Fruit fly (Drosophila melanogaster): ENCODE measurements around the gene GAPsec.

GAPsec gene

DNA sequence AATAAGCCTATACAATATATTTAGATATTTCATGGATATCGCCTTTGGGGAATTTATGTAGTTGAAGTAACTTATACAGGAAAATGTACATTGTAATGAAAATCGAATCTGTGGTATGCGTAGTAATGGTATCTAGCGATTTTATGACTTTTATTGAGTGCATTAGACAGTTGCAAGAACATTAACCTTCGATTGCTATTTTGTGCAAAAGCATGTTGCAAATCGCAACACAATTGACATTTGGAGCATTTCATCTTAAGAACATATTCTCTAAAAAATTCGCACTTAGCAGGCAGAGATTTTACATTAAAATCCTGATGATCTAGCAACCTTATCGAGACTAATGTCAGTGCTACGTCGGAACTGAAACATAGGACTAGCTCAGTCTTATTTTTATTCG, 4.1 kb downstream of the GAPsec start, which contains the start of gene S-Lap2:
S-Lap2 (plus strand) TSS at position 301 of the 400 bp plus-strand sequence.
- TF ChIP-seq noc (tag; optimal IDR thresholded peaks at IDR 0.05) = no peak

DNA sequence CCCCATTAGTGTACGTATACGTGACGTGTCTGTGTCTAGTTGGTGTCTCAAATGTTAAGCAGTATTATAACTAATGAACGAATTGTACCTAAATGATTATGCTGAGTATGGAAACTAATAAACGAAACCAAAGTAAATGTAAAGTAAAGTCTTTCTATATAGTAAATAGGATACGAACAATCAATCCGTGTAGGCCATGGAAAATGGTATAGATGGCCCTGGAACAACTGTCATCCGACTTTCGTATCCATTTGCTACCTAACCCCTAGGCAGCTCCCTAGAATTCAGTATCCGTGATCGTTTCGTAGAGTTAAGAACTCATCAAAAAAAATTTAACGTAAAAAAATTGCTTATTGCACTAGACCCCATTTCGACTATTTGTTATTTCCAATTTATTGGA, 6.8 kb downstream of the GAPsec start, which contains the start of gene S-Lap1:
S-Lap1 (plus strand) TSS at position 301 of the 400 bp plus-strand sequence.
- no peak for TF ChIP-seq noc (tag; optimal IDR thresholded peaks at IDR 0.05)

- TF ChIP-seq noc (tag; optimal IDR thresholded peaks at IDR 0.05) = no peak
Observed at dm6 chr3L:8607449-8607848, 16.3 kb downstream of the GAPsec start.

DNA sequence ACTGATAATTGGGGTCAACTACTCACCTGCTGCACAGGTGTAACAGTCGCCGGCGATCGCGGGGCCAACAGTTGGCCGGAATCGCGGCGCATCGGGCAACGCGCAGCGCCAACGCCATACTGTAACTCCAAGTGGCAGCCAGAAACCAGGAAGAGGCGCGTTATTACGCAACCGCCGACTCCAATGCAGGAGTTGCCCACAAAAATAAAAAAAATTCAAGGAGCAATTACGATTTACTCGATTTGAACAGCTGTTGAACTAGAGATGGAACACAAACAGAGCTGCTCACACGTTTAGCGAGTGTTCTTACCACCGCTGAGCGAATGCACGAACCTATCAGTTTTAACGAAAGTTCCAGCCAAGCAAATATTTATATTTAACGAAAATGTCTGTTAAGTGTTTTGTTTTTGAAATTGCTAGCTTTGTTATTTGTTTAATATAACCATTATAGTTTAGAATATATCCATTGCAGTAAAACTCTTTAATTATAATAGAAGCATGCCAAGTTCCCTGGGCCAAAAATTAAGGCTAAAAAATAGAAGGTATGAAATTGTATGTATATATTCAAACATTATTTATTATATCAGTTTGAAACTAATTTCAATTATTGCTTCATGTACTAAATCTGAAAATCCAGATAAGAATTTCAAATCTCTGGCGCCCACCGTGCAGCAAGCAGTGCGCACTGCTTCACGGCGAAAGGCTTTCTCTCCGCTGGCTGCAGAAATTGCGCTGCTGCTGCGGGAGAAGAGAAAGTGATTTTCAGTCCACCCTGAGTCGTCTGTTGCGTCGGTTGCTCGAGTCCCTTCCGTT, 19.6 kb downstream of the GAPsec start, which contains the start of the genes CG5989 and CG6282:
CG5989 (minus strand) TSS at position 270 of the 813 bp plus-strand sequence.
CG6282 (plus strand) TSS at position 778 of the 813 bp plus-strand sequence.
- TF ChIP-seq noc (tag; optimal IDR thresholded peaks at IDR 0.05) = no peak

dm6 chr3L:8600752-8601433, 22.8 kb downstream of the GAPsec start, which contains the start of the genes Nelf-E and RpL14:
Nelf-E (minus strand) TSS chr3L:8600879.
RpL14 (plus strand) TSS chr3L:8601006.
- peak; percentile 85 for TF ChIP-seq noc (tag; optimal IDR thresholded peaks at IDR 0.05)

DNA sequence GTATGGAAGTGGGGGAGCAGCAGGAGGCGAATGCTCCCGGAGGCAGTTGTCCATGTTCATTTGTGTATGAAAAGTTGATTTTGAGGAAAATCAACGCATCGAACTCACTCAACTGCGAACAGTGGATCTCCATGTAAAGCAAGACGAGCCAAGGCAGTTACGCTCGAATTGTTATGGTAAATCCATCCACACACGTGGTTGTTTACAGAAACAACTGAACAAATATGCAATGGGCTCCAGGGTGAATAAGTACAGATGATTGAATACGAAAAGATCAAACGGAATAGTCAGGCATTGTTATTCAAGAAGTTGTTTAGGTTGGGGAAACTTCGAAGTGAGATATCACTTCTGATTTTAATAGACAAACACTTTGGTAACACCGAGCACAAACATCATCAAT, 39.6 kb downstream of the GAPsec start:
- TF ChIP-seq noc (tag; optimal IDR thresholded peaks at IDR 0.05) = no peak

DNA sequence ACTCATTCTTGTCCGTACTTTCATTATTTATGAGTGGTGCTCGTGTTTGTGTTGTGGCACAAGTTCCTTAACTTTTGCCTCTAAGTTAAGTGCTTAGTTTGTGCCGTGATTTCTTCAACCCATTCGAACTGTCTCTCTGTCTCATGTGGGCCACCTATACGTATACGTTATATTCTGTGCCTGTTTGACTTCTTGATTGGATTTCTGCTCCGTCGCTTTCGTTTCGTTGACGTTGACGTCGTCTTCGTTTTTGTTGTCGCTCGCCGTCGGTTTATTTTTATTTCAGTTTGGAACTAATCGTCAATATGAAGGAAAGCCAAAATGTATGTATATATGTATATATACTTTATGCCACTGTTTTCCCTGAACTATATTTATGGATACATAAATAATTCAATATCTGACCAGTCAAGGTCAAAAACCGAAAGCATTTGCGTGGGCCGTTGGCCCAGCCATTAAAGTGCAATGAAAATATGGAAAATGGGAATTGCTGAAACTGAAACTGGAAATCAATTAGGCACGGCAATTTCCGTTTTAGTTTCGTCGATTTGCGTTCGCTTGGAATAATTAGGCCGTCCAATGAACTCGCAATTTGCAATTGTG, 41.5 kb downstream of the GAPsec start:
- TF ChIP-seq noc (tag; optimal IDR thresholded peaks at IDR 0.05) = no peak

DNA sequence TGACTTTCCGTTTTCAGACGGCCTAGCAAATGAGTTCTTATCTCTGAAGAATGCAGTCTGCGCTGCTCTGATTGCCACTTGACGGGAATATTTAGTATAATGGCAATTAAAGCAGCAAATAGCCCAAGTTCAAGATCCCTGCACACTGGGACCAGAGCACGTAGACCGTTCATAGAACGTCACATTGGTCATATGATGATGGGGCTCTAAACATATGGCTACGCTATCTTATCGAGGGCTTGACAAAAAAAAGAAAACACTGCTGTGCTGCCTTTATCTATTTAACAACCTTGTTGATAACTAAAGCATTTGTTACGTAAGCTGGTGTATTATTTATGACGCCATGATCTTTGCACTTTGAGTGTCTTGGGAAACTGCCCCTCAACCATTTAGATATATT, 42.9 kb downstream of the GAPsec start:
- peak; percentile 37 for TF ChIP-seq noc (tag; optimal IDR thresholded peaks at IDR 0.05)

- no peak for TF ChIP-seq noc (tag; optimal IDR thresholded peaks at IDR 0.05)
Observed at dm6 chr3L:8579513-8579912, 44.2 kb downstream of the GAPsec start.

- TF ChIP-seq noc (tag; optimal IDR thresholded peaks at IDR 0.05) = no peak
Observed at dm6 chr3L:8578470-8578869, 45.2 kb downstream of the GAPsec start.

DNA sequence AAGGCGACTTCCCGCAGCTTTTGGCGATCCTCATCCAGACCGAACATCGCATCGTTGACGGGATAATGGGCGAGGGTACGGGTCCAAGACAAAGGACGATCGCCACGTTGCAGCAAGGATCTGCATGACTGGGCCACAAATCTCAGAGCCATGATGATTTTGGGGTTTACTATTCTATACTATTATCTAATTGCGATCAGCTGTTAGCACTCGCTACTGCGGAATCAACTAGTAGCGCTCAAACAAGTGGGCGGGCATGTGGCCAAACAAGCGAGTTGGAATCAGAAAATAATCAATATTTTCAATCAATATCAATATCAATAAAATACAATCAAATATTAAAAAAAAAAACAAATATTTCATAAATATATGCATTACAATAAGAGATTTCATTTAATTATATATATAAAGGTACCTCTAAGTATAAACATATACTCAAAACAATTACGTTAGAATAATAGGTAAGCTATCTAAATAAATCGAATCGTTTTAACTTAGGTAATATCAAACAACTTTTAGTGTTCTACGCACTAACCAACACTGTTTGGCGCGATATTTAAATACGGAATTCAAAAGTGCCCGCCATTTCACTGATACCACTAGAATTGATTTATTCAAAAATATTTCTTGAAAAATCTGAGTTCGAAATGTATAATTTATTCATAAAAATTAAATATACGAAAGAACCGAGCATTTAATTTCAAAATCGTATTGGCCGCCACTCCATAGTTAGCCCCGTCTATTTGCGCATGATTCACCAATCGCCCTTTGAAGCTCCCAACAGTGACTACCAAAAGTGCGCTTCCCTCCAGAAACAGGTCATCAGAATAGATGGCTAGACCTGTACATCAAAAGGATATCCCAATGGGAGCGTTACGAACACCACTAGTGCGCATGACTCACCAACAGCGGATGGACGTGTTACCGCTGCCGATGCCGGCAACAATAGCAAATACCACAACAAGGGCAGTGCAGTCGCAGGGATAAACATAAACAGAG, 47.6 kb downstream of the GAPsec start, which contains the start of the genes CG6638 and CG43078:
CG6638 (minus strand) TSS at position 235 of the 999 bp plus-strand sequence.
CG43078 (plus strand) TSS at position 965 of the 999 bp plus-strand sequence.
- TF ChIP-seq noc (tag; optimal IDR thresholded peaks at IDR 0.05) = no peak

Measured in whole organism, larva.